Worm (Caenorhabditis elegans) whole organism, L4 larva: ENCODE results near the gene D2096.9.
"Not testable (repeated sequence)": the region's sequence is repeated elsewhere in the genome, so short reads cannot be mapped to it uniquely, and the experiment has no call there.

Experiments used
- F44E2.7 ChIP-seq: fragments of 200-800 bp; sonication (Bioruptor generic); IDR thresholded peaks from 2 replicates; pipeline ENCODE4 v2.1.2; 2022; ENCODE audit warnings: missing genetic modification characterization, missing compliant biosample characterization
- T20F7.1 ChIP-seq: fragments of 200-800 bp; sonication (Bioruptor generic); optimal IDR thresholded peaks from 2 replicates; lab custom pipeline; 2018; ENCODE audit warnings: mild to moderate bottlenecking, missing genetic modification characterization, missing compliant biosample characterization
- Y75B8A.6 ChIP-seq: fragments of 200-800 bp; sonication (Bioruptor generic); IDR thresholded peaks from 2 replicates; pipeline ENCODE4 v1.3.6; 2022; ENCODE audit warnings: missing genetic modification reagents, missing genetic modification characterization, missing compliant biosample characterization
- aha-1 ChIP-seq: fragments of 150-350 bp; peaks from one replicate; lab custom pipeline; 2014; ENCODE audit warnings: missing biosample characterization, missing genetic modification characterization
- aly-2 ChIP-seq: sonication (generic microtip); optimal IDR thresholded peaks from 2 replicates; lab custom pipeline; 2018; ENCODE audit warnings: missing biosample characterization, missing genetic modification characterization
- ama-1 ChIP-seq: fragments of 150-350 bp; optimal IDR thresholded peaks from 2 replicates; lab custom pipeline; 2014; ENCODE audit warnings: inconsistent platforms, mixed read lengths
- ceh-32 ChIP-seq: sonication (generic microtip); optimal IDR thresholded peaks from 2 replicates; lab custom pipeline; 2016; ENCODE audit warnings: mild to moderate bottlenecking, missing genetic modification characterization, missing compliant biosample characterization; ENCODE audit not compliant: poor library complexity
- ceh-82 ChIP-seq: sonication (generic microtip); optimal IDR thresholded peaks from 2 replicates; lab custom pipeline; 2017; ENCODE audit warnings: missing biosample characterization, missing genetic modification characterization
- dmd-8 ChIP-seq: fragments of 200-800 bp; sonication (Bioruptor generic); IDR thresholded peaks from 2 replicates; pipeline ENCODE4 v1.3.6; 2022; ENCODE audit warnings: missing genetic modification characterization, missing compliant biosample characterization
- dpl-1 ChIP-seq: fragments of 150-350 bp; optimal IDR thresholded peaks from 2 replicates; lab custom pipeline; 2014; ENCODE audit warnings: missing biosample characterization, missing genetic modification reagents, missing genetic modification characterization
- duxl-1 ChIP-seq: sonication (generic microtip); optimal IDR thresholded peaks from 2 replicates; lab custom pipeline; 2016; ENCODE audit warnings: mild to moderate bottlenecking, missing genetic modification characterization, moderate library complexity, missing compliant biosample characterization; ENCODE audit not compliant: poor library complexity
- egl-27 ChIP-seq: sonication (generic microtip); optimal IDR thresholded peaks from 3 replicates; lab custom pipeline; 2017; ENCODE audit warnings: missing biosample characterization, missing genetic modification reagents, missing genetic modification characterization
- hlh-11 ChIP-seq: fragments of 200-800 bp; sonication (Bioruptor generic); optimal IDR thresholded peaks from 2 replicates; lab custom pipeline; 2018; ENCODE audit warnings: mild to moderate bottlenecking, missing genetic modification characterization, missing compliant biosample characterization
- jun-1 ChIP-seq: fragments of 150-350 bp; optimal IDR thresholded peaks from 2 replicates; lab custom pipeline; 2014; ENCODE audit warnings: missing biosample characterization, missing genetic modification reagents, missing genetic modification characterization
- lim-7 ChIP-seq: fragments of 200-800 bp; sonication (Bioruptor generic); IDR thresholded peaks from 2 replicates; pipeline ENCODE4 v1.3.6; 2022; ENCODE audit warnings: missing genetic modification characterization, missing compliant biosample characterization
- lsy-2 ChIP-seq, 2 experiments: fragments of 150-350 bp in 1 of 2; sonication (generic microtip) in 1 of 2; optimal IDR thresholded peaks; 2 replicates each; lab custom pipeline; 2014 to 2017; ENCODE audit warnings: missing biosample characterization in 2 of 2, missing genetic modification characterization in 2 of 2
- mep-1 ChIP-seq: fragments of 150-350 bp; sonication (generic microtip); optimal IDR thresholded peaks from 3 replicates; lab custom pipeline; 2014; ENCODE audit warnings: missing biosample characterization, missing genetic modification characterization
- mxl-2 ChIP-seq: fragments of 200-800 bp; sonication (Bioruptor generic); conservative IDR thresholded peaks from 2 replicates; pipeline ENCODE4 v1.3.6; 2022; ENCODE audit warnings: missing genetic modification reagents, missing genetic modification characterization, missing compliant biosample characterization
- mxl-3 ChIP-seq: fragments of 200-800 bp; sonication (Bioruptor generic); optimal IDR thresholded peaks from 2 replicates; lab custom pipeline; 2018; ENCODE audit warnings: mild to moderate bottlenecking, missing genetic modification characterization, missing compliant biosample characterization
- nhr-11 ChIP-seq: fragments of 150-350 bp; optimal IDR thresholded peaks from 2 replicates; lab custom pipeline; 2014; ENCODE audit warnings: missing biosample characterization, missing genetic modification characterization
- nhr-41 ChIP-seq: fragments of 200-800 bp; sonication (Bioruptor generic); IDR thresholded peaks from 2 replicates; pipeline ENCODE4 v1.3.6; 2022; ENCODE audit warnings: missing genetic modification reagents, missing genetic modification characterization, missing compliant biosample characterization
- nhr-42 ChIP-seq: fragments of 200-800 bp; sonication (Bioruptor generic); IDR thresholded peaks from 2 replicates; pipeline ENCODE4 v1.3.6; 2022; ENCODE audit warnings: missing genetic modification characterization, missing compliant biosample characterization
- nhr-48 ChIP-seq: sonication (generic microtip); optimal IDR thresholded peaks from 2 replicates; lab custom pipeline; 2016; ENCODE audit warnings: mild to moderate bottlenecking, missing genetic modification characterization, missing compliant biosample characterization
- pha-4 ChIP-seq, 2 experiments: fragments of 150-350 bp in 1 of 2; fragments of 200-800 bp in 1 of 2; sonication (Bioruptor generic) in 1 of 2; IDR thresholded peaks in 1 of 2; optimal IDR thresholded peaks in 1 of 2; 2 replicates each; pipeline versions ENCODE4 v1.3.6 to Lab custom; 2014 to 2022; ENCODE audit warnings: missing genetic modification characterization in 2 of 2, missing genetic modification reagents in 2 of 2, missing biosample characterization in 1 of 2, missing compliant biosample characterization in 1 of 2
- rbr-2 ChIP-seq: sonication (generic microtip); optimal IDR thresholded peaks from 2 replicates; lab custom pipeline; 2016; ENCODE audit warnings: missing genotype, missing genetic modification characterization, missing compliant biosample characterization
- set-16 ChIP-seq: fragments of 200-800 bp; sonication (Bioruptor generic); IDR thresholded peaks from 2 replicates; pipeline ENCODE4 v1.3.6; 2022; ENCODE audit warnings: missing genetic modification reagents, missing genetic modification characterization, missing compliant biosample characterization
- skn-1 ChIP-seq: fragments of 150-350 bp; optimal IDR thresholded peaks from 2 replicates; lab custom pipeline; 2014; ENCODE audit warnings: missing biosample characterization, missing genetic modification characterization
- snpc-4 ChIP-seq: fragments of 150-350 bp; optimal IDR thresholded peaks from 2 replicates; lab custom pipeline; 2014; ENCODE audit warnings: missing biosample characterization, missing genetic modification characterization
- unc-62 ChIP-seq, 3 experiments: fragments of 150-350 bp in 1 of 3; sonication (generic microtip); optimal IDR thresholded peaks in 2 of 3; peaks in 1 of 3; 1 replicate in 1 of 3; 2 replicates in 2 of 3; lab custom pipeline; 2014 to 2017; ENCODE audit warnings: missing biosample characterization in 3 of 3, missing genetic modification characterization in 3 of 3, missing genetic modification reagents in 3 of 3, missing genotype in 1 of 3
- vab-7 ChIP-seq: fragments of 200-800 bp; sonication (Bioruptor generic); IDR thresholded peaks from 2 replicates; pipeline ENCODE4 v1.3.6; 2022; ENCODE audit warnings: missing genetic modification reagents, missing genetic modification characterization, missing compliant biosample characterization
- zag-1 ChIP-seq: fragments of 150-350 bp; optimal IDR thresholded peaks from 2 replicates; lab custom pipeline; 2014; ENCODE audit warnings: missing biosample characterization, missing genetic modification characterization
- zfp-3 ChIP-seq: fragments of 200-800 bp; sonication (Bioruptor generic); conservative IDR thresholded peaks from 2 replicates; pipeline ENCODE4 v1.3.6; 2022; ENCODE audit warnings: missing genetic modification reagents, missing genetic modification characterization, missing compliant biosample characterization
- ztf-11 ChIP-seq: fragments of 150-350 bp; optimal IDR thresholded peaks from 2 replicates; lab custom pipeline; 2014; ENCODE audit warnings: missing biosample characterization, missing genetic modification characterization

D2096.9 gene

ce11 chrIV:8358492-8358891 is 24.1 kb downstream of the D2096.9 start, which contains the start of gene D2096.13:
D2096.13 (minus strand) TSS chrIV:8358592.
- no peak for TF ChIP-seq dpl-1
- TF ChIP-seq snpc-4 (tag; lab: Kevin White, UChicago), result no peak
- no peak for TF ChIP-seq ceh-32 (tag; lab: Kevin White, UChicago)
- no peak for TF ChIP-seq zfp-3 (GFP tag; lab: Robert Waterston, UW)
- TF ChIP-seq aha-1 (tag; lab: Kevin White, UChicago), result peak; percentile 35
- no peak for TF ChIP-seq zag-1
- TF ChIP-seq hlh-11 (tag; lab: Kevin White, UChicago), result no peak

DNA sequence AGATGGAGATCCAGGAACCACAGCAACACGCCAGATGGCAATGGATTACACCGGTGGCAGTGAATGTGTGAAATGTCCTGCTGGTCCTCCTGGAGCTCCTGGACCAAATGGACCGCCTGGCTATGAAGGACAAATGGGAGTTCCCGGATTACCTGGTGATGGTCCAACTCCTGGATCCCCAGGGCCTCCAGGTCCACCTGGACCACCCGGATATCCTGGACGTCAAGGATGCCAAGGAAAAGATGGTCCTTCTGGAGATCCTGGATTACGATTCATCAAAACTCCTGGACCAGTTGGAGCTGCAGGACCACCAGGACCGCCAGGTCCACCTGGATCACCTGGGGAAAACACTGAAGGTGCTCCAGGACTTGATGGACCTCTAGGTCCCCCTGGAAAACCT is 25.3 kb downstream of the D2096.9 start:
- TF ChIP-seq lim-7 (GFP tag; lab: Robert Waterston, UW) (no peak), ztf-11 (tag; lab: Kevin White, UChicago) (no peak), Y75B8A.6 (no peak), set-16 (GFP tag; lab: Robert Waterston, UW) (peak; percentile 76; the same call in 1 of the 2 replicates)

- no peak for TF ChIP-seq mxl-2 (GFP tag; lab: Robert Waterston, UW)
- TF ChIP-seq nhr-41, result no peak
- no peak for TF ChIP-seq skn-1
- no peak for TF ChIP-seq mxl-3 (GFP tag; lab: Kevin White, UChicago)
- TF ChIP-seq dmd-8, result no peak
- no peak for TF ChIP-seq ama-1 (lab: Kevin White, UChicago)
- no peak for TF ChIP-seq unc-62 (GFP tag; optimal IDR thresholded peaks at IDR 0.05 in 1 of 2; lab: Kevin White, UChicago)
- TF ChIP-seq unc-62 (tag; optimal IDR thresholded peaks at IDR 0.05; lab: Kevin White, UChicago), result no peak
- TF ChIP-seq Y75B8A.6, result no peak
- no peak for TF ChIP-seq pha-4 (GFP tag; IDR thresholded peaks at IDR 0.05; lab: Robert Waterston, UW)
- no peak for TF ChIP-seq pha-4 (tag; optimal IDR thresholded peaks at IDR 0.05; lab: Kevin White, UChicago)
- TF ChIP-seq duxl-1 (tag; lab: Kevin White, UChicago), result no peak
- TF ChIP-seq T20F7.1 (GFP tag; lab: Kevin White, UChicago), result no peak
- TF ChIP-seq aha-1 (tag; lab: Kevin White, UChicago), result no peak
- no peak for TF ChIP-seq mep-1
- TF ChIP-seq rbr-2 (tag; lab: Kevin White, UChicago), result no peak
- TF ChIP-seq snpc-4 (tag; lab: Kevin White, UChicago), result no peak
- TF ChIP-seq lsy-2 (tag; optimal IDR thresholded peaks at IDR 0.05; lab: Kevin White, UChicago), result no peak
- TF ChIP-seq nhr-42 (GFP tag; lab: Robert Waterston, UW), result no peak
Observed at ce11 chrIV:8355592-8355991, 27.0 kb downstream of the D2096.9 start, which contains the start of the genes F17E9.2 and col-116. F17E9.2 (plus strand) TSS chrIV:8355892. col-116 (plus strand) TSS chrIV:8355906.

DNA sequence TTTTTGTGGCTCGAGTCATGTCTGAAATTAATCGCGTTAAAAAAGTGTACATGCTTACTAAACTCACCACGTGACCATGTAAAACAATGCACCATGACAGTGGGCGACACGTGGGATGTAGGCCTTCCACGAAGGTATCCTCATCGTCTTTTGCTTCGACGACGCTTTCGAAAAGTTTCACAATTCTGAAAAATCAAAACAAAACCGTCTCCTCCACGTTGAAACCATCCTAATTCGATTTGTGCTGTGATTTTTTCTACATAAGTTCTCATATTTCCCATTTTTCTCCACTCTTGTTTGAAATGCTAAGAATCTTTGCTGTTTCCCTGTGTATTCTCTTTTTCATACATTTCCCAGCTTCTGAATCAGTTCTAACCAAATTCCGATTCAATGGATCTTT is 28.0 kb downstream of the D2096.9 start, which contains the start of gene F17E9.3:
F17E9.3 (plus strand) TSS at position 301 of the 400 bp plus-strand sequence.
- TF ChIP-seq vab-7 (GFP tag; lab: Robert Waterston, UW), result no peak
- no peak for TF ChIP-seq aly-2 (tag; lab: Kevin White, UChicago)
- TF ChIP-seq nhr-11 (tag; lab: Kevin White, UChicago), result no peak
- no peak for TF ChIP-seq mxl-3 (GFP tag; lab: Kevin White, UChicago)
- TF ChIP-seq egl-27 (tag; lab: Kevin White, UChicago), result no peak
- no peak for TF ChIP-seq jun-1 (tag; lab: Kevin White, UChicago)

ce11 chrIV:8352036-8352435 is 30.6 kb downstream of the D2096.9 start, which contains the start of gene F17E9.16:
F17E9.16 (plus strand) TSS chrIV:8352336.
- not testable (repeated sequence) for TF ChIP-seq ceh-82; nhr-48 (tag; lab: Kevin White, UChicago); F44E2.7
